Worm (Caenorhabditis elegans): ENCODE measurements around the gene Y51A2B.9.

DNA sequence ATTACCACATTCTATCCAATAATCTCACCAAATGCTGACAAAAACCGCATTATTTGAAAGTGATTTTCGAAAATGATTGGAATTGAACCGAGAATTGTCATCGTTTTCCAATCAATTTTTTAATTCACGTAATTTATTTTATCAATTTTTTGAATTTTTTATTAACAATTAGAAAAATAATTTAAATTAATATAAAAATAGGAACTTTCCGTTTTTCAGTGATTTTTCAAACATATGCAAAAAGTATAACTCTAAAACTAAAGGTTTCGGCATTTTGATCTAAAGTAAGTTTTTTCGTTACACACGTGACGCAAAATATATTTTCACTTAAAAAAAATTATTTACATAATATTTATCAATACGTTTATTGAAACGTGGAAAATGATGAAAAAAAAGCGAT is 1.3 kb downstream of the Y51A2B.9 start, which contains the start of gene Y51A2B.6:
- TF ChIP-seq pha-4 (tag; optimal IDR thresholded peaks at IDR 0.05), result no peak
- TF ChIP-seq gmeb-2 (tag; optimal IDR thresholded peaks at IDR 0.05), result no peak
- TF ChIP-seq sox-2 (GFP tag; IDR thresholded peaks at IDR 0.05), result no peak
- no peak for TF ChIP-seq C38D4.7 (GFP tag; optimal IDR thresholded peaks at IDR 0.05)
- TF ChIP-seq hlh-15 (tag; optimal IDR thresholded peaks at IDR 0.05), result no peak
- TF ChIP-seq ama-1 (optimal IDR thresholded peaks at IDR 0.05), result no peak
- no peak for TF ChIP-seq ceh-31 (tag; optimal IDR thresholded peaks at IDR 0.05)
- no peak for TF ChIP-seq ceh-18 (tag; optimal IDR thresholded peaks at IDR 0.05)
- no peak for TF ChIP-seq nhr-11 (tag; optimal IDR thresholded peaks at IDR 0.05)
- TF ChIP-seq ceh-48 (tag; optimal IDR thresholded peaks at IDR 0.05), result no peak
- no peak for TF ChIP-seq eyg-1 (tag; optimal IDR thresholded peaks at IDR 0.05)
- no peak for TF ChIP-seq sox-4 (tag; optimal IDR thresholded peaks at IDR 0.05)
- TF ChIP-seq fkh-10 (GFP tag; optimal IDR thresholded peaks at IDR 0.05), result no peak

Measured in whole organism, late embryonic.